Worm (Caenorhabditis elegans) whole organism, young adult: ENCODE results near the gene T20B12.3.

ENCODE experiments used
- D2030.7 ChIP-seq: fragments of 200-800 bp; sonication (Bioruptor generic); IDR thresholded peaks from 2 replicates; pipeline ENCODE4 v1.3.6; 2022; ENCODE audit warnings: missing genetic modification reagents, missing genetic modification characterization, missing compliant biosample characterization
- F10E7.11 ChIP-seq: sonication (generic microtip); optimal IDR thresholded peaks from 2 replicates; lab custom pipeline; 2017; ENCODE audit warnings: mild to moderate bottlenecking, missing genetic modification characterization, moderate library complexity, missing compliant biosample characterization
- F23B12.7 ChIP-seq: sonication (generic microtip); optimal IDR thresholded peaks from 2 replicates; lab custom pipeline; 2017; ENCODE audit warnings: missing genetic modification characterization, mild to moderate bottlenecking, missing compliant biosample characterization, antibody characterized with exemption, moderate library complexity; ENCODE audit not compliant: insufficient read depth
- F49E8.2 ChIP-seq: sonication (generic microtip); optimal IDR thresholded peaks from 3 replicates; lab custom pipeline; 2017; ENCODE audit warnings: missing genetic modification characterization, mild to moderate bottlenecking, missing compliant biosample characterization, antibody characterized with exemption, moderate library complexity; ENCODE audit not compliant: insufficient read depth
- F52B5.7 ChIP-seq: sonication (generic microtip); optimal IDR thresholded peaks from 2 replicates; lab custom pipeline; 2016; ENCODE audit warnings: mild to moderate bottlenecking, missing genetic modification characterization, missing compliant biosample characterization
- F55B11.4 ChIP-seq: sonication (generic microtip); optimal IDR thresholded peaks from 2 replicates; lab custom pipeline; 2016; ENCODE audit warnings: missing compliant biosample characterization, missing genetic modification characterization, borderline replicate concordance; ENCODE audit not compliant: insufficient read depth
- F57A8.1 ChIP-seq: fragments of 200-800 bp; sonication (Bioruptor generic); optimal IDR thresholded peaks from 2 replicates; lab custom pipeline; 2018; ENCODE audit warnings: mild to moderate bottlenecking, missing genetic modification characterization, moderate library complexity, missing compliant biosample characterization
- K12H6.12 ChIP-seq: fragments of 200-800 bp; sonication (Bioruptor generic); optimal IDR thresholded peaks from 2 replicates; lab custom pipeline; 2018; ENCODE audit warnings: mild to moderate bottlenecking, missing genetic modification characterization, missing compliant biosample characterization
- T26A5.8 ChIP-seq: sonication (generic microtip); optimal IDR thresholded peaks from 2 replicates; lab custom pipeline; 2016; ENCODE audit warnings: missing genetic modification characterization, missing compliant biosample characterization
- Y53F4B.3 ChIP-seq: fragments of 200-800 bp; sonication (Bioruptor generic); IDR thresholded peaks from 2 replicates; pipeline ENCODE4 v1.3.6; 2022; ENCODE audit warnings: missing genetic modification reagents, missing genetic modification characterization, missing compliant biosample characterization
- Y53G8AR.9 ChIP-seq: fragments of 200-800 bp; sonication (Bioruptor generic); conservative IDR thresholded peaks from 2 replicates; pipeline ENCODE4 v1.3.6; 2022; ENCODE audit warnings: missing genetic modification reagents, missing genetic modification characterization, missing compliant biosample characterization
- Y56A3A.18 ChIP-seq: fragments of 200-800 bp; sonication (Bioruptor generic); IDR thresholded peaks from 2 replicates; pipeline ENCODE4 v1.3.6; 2022; ENCODE audit warnings: missing genetic modification reagents, missing genetic modification characterization, missing compliant biosample characterization
- Y67H2A.10 ChIP-seq: fragments of 200-800 bp; sonication (Bioruptor generic); conservative IDR thresholded peaks from 2 replicates; pipeline ENCODE4 v1.3.6; 2022; ENCODE audit warnings: missing genetic modification reagents, missing genetic modification characterization, missing compliant biosample characterization
- aptf-2 ChIP-seq: fragments of 200-800 bp; sonication (Bioruptor generic); conservative IDR thresholded peaks from 2 replicates; pipeline ENCODE4 v1.3.6; 2022; ENCODE audit warnings: missing genetic modification reagents, missing genetic modification characterization, missing compliant biosample characterization
- atf-7 ChIP-seq: sonication (generic microtip); optimal IDR thresholded peaks from 2 replicates; lab custom pipeline; 2017; ENCODE audit warnings: mild to moderate bottlenecking, missing genetic modification characterization, missing compliant biosample characterization
- bed-2 ChIP-seq: fragments of 200-800 bp; sonication (Bioruptor generic); IDR thresholded peaks from 2 replicates; pipeline ENCODE4 v1.3.6; 2022; ENCODE audit warnings: missing genetic modification reagents, missing genetic modification characterization, missing compliant biosample characterization
- cebp-1 ChIP-seq, 2 experiments: fragments of 200-800 bp in 1 of 2; sonication (Bioruptor generic) in 1 of 2; sonication (generic microtip) in 1 of 2; IDR thresholded peaks in 1 of 2; optimal IDR thresholded peaks in 1 of 2; 2 replicates each; pipeline versions ENCODE4 v1.3.6 to Lab custom; 2017 to 2022; ENCODE audit warnings: missing compliant biosample characterization in 2 of 2, missing genetic modification characterization in 2 of 2, mild to moderate bottlenecking in 1 of 2, missing genetic modification reagents in 1 of 2, moderate library complexity in 1 of 2
- cebp-2 ChIP-seq: fragments of 200-800 bp; sonication (Bioruptor generic); IDR thresholded peaks from 2 replicates; pipeline ENCODE4 v1.3.6; 2022; ENCODE audit warnings: missing genetic modification characterization, missing compliant biosample characterization
- ceh-100 ChIP-seq: fragments of 200-800 bp; sonication (Bioruptor generic); IDR thresholded peaks from 2 replicates; pipeline ENCODE4 v1.3.6; 2022; ENCODE audit warnings: missing genetic modification reagents, missing genetic modification characterization, missing compliant biosample characterization
- ceh-58 ChIP-seq: fragments of 200-800 bp; sonication (Bioruptor generic); IDR thresholded peaks from 2 replicates; pipeline ENCODE4 v1.3.6; 2022; ENCODE audit warnings: missing genetic modification characterization, missing compliant biosample characterization
- ceh-79 ChIP-seq: sonication (generic microtip); optimal IDR thresholded peaks from 2 replicates; lab custom pipeline; 2017; ENCODE audit warnings: mild to moderate bottlenecking, missing genetic modification characterization, missing compliant biosample characterization
- ceh-91 ChIP-seq: fragments of 200-800 bp; sonication (Bioruptor generic); IDR thresholded peaks from 2 replicates; pipeline ENCODE4 v1.3.6; 2022; ENCODE audit warnings: missing genetic modification reagents, missing genetic modification characterization, missing compliant biosample characterization
- dpl-1 ChIP-seq: fragments of 150-350 bp; optimal IDR thresholded peaks from 2 replicates; lab custom pipeline; 2014; ENCODE audit warnings: missing biosample characterization, missing genetic modification reagents, missing genetic modification characterization
- efl-1 ChIP-seq: fragments of 150-350 bp; optimal IDR thresholded peaks from 2 replicates; lab custom pipeline; 2014; ENCODE audit warnings: missing biosample characterization, missing genetic modification reagents, missing genetic modification characterization
- egl-18 ChIP-seq: fragments of 200-800 bp; sonication (Bioruptor generic); IDR thresholded peaks from 2 replicates; pipeline ENCODE4 v1.3.6; 2022; ENCODE audit warnings: missing genetic modification reagents, missing genetic modification characterization, missing compliant biosample characterization
- egl-44 ChIP-seq: fragments of 200-800 bp; sonication (Bioruptor generic); IDR thresholded peaks from 2 replicates; pipeline ENCODE4 v1.3.6; 2022; ENCODE audit warnings: missing genetic modification reagents, missing genetic modification characterization, missing compliant biosample characterization
- gei-17 ChIP-seq: fragments of 200-800 bp; sonication (Bioruptor generic); optimal IDR thresholded peaks from 2 replicates; lab custom pipeline; 2018; ENCODE audit warnings: mild to moderate bottlenecking, missing genetic modification characterization, missing compliant biosample characterization
- him-1 ChIP-seq: sonication (generic microtip); optimal IDR thresholded peaks from 2 replicates; lab custom pipeline; 2016; ENCODE audit warnings: missing genotype, missing genetic modification reagents, missing genetic modification characterization, missing compliant biosample characterization
- hlh-12 ChIP-seq: sonication (generic microtip); optimal IDR thresholded peaks from 2 replicates; lab custom pipeline; 2016; ENCODE audit warnings: missing genetic modification characterization, missing compliant biosample characterization
- hrde-1 ChIP-seq: sonication (generic microtip); optimal IDR thresholded peaks from 2 replicates; lab custom pipeline; 2016; ENCODE audit warnings: missing genetic modification characterization, mild to moderate bottlenecking, missing compliant biosample characterization, moderate library complexity, missing genotype, missing genetic modification reagents, borderline replicate concordance
- lag-1 ChIP-seq: fragments of 200-800 bp; sonication (Bioruptor generic); IDR thresholded peaks from 2 replicates; pipeline ENCODE4 v1.3.6; 2022; ENCODE audit warnings: missing genetic modification reagents, missing genetic modification characterization, missing compliant biosample characterization
- let-607 ChIP-seq, 2 experiments: fragments of 200-800 bp in 1 of 2; sonication (Bioruptor generic) in 1 of 2; sonication (generic microtip) in 1 of 2; optimal IDR thresholded peaks; 2 replicates each; lab custom pipeline; 2016 to 2018; ENCODE audit warnings: mild to moderate bottlenecking in 2 of 2, missing compliant biosample characterization in 2 of 2, missing genetic modification characterization in 2 of 2, moderate library complexity in 2 of 2, missing genotype in 1 of 2
- lin-26 ChIP-seq: fragments of 200-800 bp; sonication (Bioruptor generic); IDR thresholded peaks from 2 replicates; pipeline ENCODE4 v1.3.6; 2022; ENCODE audit warnings: missing genetic modification reagents, missing genetic modification characterization, missing compliant biosample characterization
- lin-40 ChIP-seq: sonication (generic microtip); optimal IDR thresholded peaks from 2 replicates; lab custom pipeline; 2016; ENCODE audit warnings: missing genetic modification characterization, mild to moderate bottlenecking, missing compliant biosample characterization, missing genotype, missing genetic modification reagents
- madf-10 ChIP-seq: sonication (generic microtip); optimal IDR thresholded peaks from 2 replicates; lab custom pipeline; 2016; ENCODE audit warnings: mild to moderate bottlenecking, missing genetic modification characterization, missing compliant biosample characterization
- madf-6 ChIP-seq: fragments of 200-800 bp; sonication (Bioruptor generic); IDR thresholded peaks from 2 replicates; pipeline ENCODE4 v1.3.6; 2022; ENCODE audit warnings: missing genetic modification reagents, missing genetic modification characterization, missing compliant biosample characterization
- nfyb-1 ChIP-seq: fragments of 200-800 bp; sonication (Bioruptor generic); IDR thresholded peaks from 2 replicates; pipeline ENCODE4 v1.3.6; 2022; ENCODE audit warnings: missing genetic modification reagents, missing genetic modification characterization, missing compliant biosample characterization
- nhr-179 ChIP-seq: sonication (generic microtip); optimal IDR thresholded peaks from 2 replicates; lab custom pipeline; 2016; ENCODE audit warnings: mild to moderate bottlenecking, missing genetic modification characterization, missing compliant biosample characterization
- nhr-90 ChIP-seq: sonication (generic microtip); optimal IDR thresholded peaks from 2 replicates; lab custom pipeline; 2016; ENCODE audit warnings: missing genotype, mild to moderate bottlenecking, missing genetic modification characterization, missing compliant biosample characterization
- pha-4 ChIP-seq: fragments of 150-350 bp; sonication (generic microtip); optimal IDR thresholded peaks from 2 replicates; lab custom pipeline; 2014; ENCODE audit warnings: missing biosample characterization, missing genetic modification reagents, missing genetic modification characterization
- sdz-38 ChIP-seq: sonication (generic microtip); optimal IDR thresholded peaks from 2 replicates; lab custom pipeline; 2016; ENCODE audit warnings: missing genotype, missing genetic modification characterization, missing compliant biosample characterization
- somi-1 ChIP-seq: fragments of 200-800 bp; sonication (Bioruptor generic); optimal IDR thresholded peaks from 2 replicates; lab custom pipeline; 2018; ENCODE audit warnings: mild to moderate bottlenecking, missing genetic modification characterization, missing compliant biosample characterization
- sptf-2 ChIP-seq: fragments of 200-800 bp; sonication (Bioruptor generic); optimal IDR thresholded peaks from 2 replicates; lab custom pipeline; 2018; ENCODE audit warnings: mild to moderate bottlenecking, missing genetic modification characterization, missing compliant biosample characterization
- tlf-1 ChIP-seq: fragments of 200-800 bp; sonication (Bioruptor generic); optimal IDR thresholded peaks from 2 replicates; lab custom pipeline; 2018; ENCODE audit warnings: mild to moderate bottlenecking, missing genetic modification characterization, missing compliant biosample characterization
- zim-3 ChIP-seq: sonication (generic microtip); optimal IDR thresholded peaks from 2 replicates; lab custom pipeline; 2017; ENCODE audit warnings: mild to moderate bottlenecking, missing genetic modification characterization, moderate library complexity, missing compliant biosample characterization
- ztf-18 ChIP-seq: sonication (generic microtip); optimal IDR thresholded peaks from 2 replicates; lab custom pipeline; 2016; ENCODE audit warnings: missing genotype, mild to moderate bottlenecking, missing genetic modification characterization, missing compliant biosample characterization
- ztf-28 ChIP-seq: fragments of 200-800 bp; sonication (Bioruptor generic); IDR thresholded peaks from 2 replicates; pipeline ENCODE4 v1.3.6; 2022; ENCODE audit warnings: missing genetic modification reagents, missing genetic modification characterization, missing compliant biosample characterization
- ztf-3 ChIP-seq: fragments of 200-800 bp; sonication (Bioruptor generic); optimal IDR thresholded peaks from 2 replicates; lab custom pipeline; 2018; ENCODE audit warnings: mild to moderate bottlenecking, missing genetic modification characterization, missing compliant biosample characterization
- ztf-6 ChIP-seq: fragments of 200-800 bp; sonication (Bioruptor generic); IDR thresholded peaks from 2 replicates; pipeline ENCODE4 v1.3.6; 2022; ENCODE audit warnings: missing genetic modification reagents, missing genetic modification characterization, missing compliant biosample characterization

The T20B12.3 gene

DNA sequence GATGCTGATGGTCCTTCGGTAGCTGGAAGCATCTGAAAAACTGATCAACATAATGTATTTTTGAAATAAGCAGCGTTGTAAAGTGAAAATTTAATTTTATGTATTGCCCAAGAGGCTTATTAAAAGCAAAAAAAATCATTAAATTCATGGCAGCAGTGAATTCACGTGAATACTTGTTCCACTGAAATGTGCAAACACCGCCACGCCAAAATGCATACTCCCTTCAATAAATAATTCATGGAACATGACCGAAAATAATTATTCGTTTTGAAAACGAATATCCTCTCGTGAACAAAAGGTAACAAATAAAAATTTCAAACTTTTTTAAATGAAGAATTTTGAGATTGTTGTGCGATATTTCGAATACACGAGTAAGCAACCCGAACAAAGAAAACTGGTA lies 24.6 kb upstream of the T20B12.3 start, which contains the start of gene F08F8.10 (continued):
- TF ChIP-seq somi-1 (GFP tag; lab: Kevin White, UChicago) = no peak
- TF ChIP-seq dpl-1 = no peak
- TF ChIP-seq aptf-2 (GFP tag; lab: Robert Waterston, UW) = no peak
- TF ChIP-seq madf-6 = no peak
- TF ChIP-seq ceh-58 (GFP tag; lab: Robert Waterston, UW) = no peak
- no peak for TF ChIP-seq bed-2 (GFP tag; lab: Robert Waterston, UW)
- no peak for TF ChIP-seq madf-10 (tag; lab: Kevin White, UChicago)
- TF ChIP-seq Y53G8AR.9 (GFP tag; lab: Robert Waterston, UW) = no peak
- peak; percentile 8 for TF ChIP-seq K12H6.12
- no peak for TF ChIP-seq efl-1 (GFP tag; lab: Kevin White, UChicago)
- TF ChIP-seq ztf-18 (tag; lab: Kevin White, UChicago) = peak; percentile 14
- TF ChIP-seq egl-18 (GFP tag; lab: Robert Waterston, UW) = no peak
- no peak for TF ChIP-seq ceh-91 (GFP tag; lab: Robert Waterston, UW)
- no peak for TF ChIP-seq ztf-3
- no peak for TF ChIP-seq nhr-179 (tag; lab: Kevin White, UChicago)
- TF ChIP-seq Y56A3A.18 (GFP tag; lab: Robert Waterston, UW) = no peak
- no peak for TF ChIP-seq Y67H2A.10 (GFP tag; lab: Robert Waterston, UW)
- no peak for TF ChIP-seq ceh-100 (GFP tag; lab: Robert Waterston, UW)
- no peak for TF ChIP-seq pha-4 (tag; lab: Kevin White, UChicago)
- no peak for TF ChIP-seq sdz-38
- TF ChIP-seq him-1 (tag; lab: Kevin White, UChicago) = no peak
- no peak for TF ChIP-seq lag-1
- TF ChIP-seq ceh-79 (tag; lab: Kevin White, UChicago) = no peak
- no peak for TF ChIP-seq nfyb-1 (GFP tag; lab: Robert Waterston, UW)
- no peak for TF ChIP-seq sptf-2 (GFP tag; lab: Kevin White, UChicago)
- TF ChIP-seq cebp-1 (GFP tag; IDR thresholded peaks at IDR 0.05; lab: Robert Waterston, UW) = no peak
- TF ChIP-seq cebp-1 (tag; optimal IDR thresholded peaks at IDR 0.05; lab: Kevin White, UChicago) = peak; percentile 39
- no peak for TF ChIP-seq F23B12.7 (tag; lab: Kevin White, UChicago)
- TF ChIP-seq ztf-28 (GFP tag; lab: Robert Waterston, UW) = no peak
- no peak for TF ChIP-seq F49E8.2 (tag; lab: Kevin White, UChicago)
- TF ChIP-seq gei-17 (GFP tag; lab: Kevin White, UChicago) = no peak
- TF ChIP-seq F52B5.7 = no peak
- no peak for TF ChIP-seq F55B11.4 (tag; lab: Kevin White, UChicago)
- TF ChIP-seq D2030.7 (GFP tag; lab: Robert Waterston, UW) = no peak
- no peak for TF ChIP-seq tlf-1 (GFP tag; lab: Kevin White, UChicago)
- no peak for TF ChIP-seq atf-7 (tag; lab: Kevin White, UChicago)
- no peak for TF ChIP-seq zim-3 (tag; lab: Kevin White, UChicago)
- TF ChIP-seq egl-44 (GFP tag; lab: Robert Waterston, UW) = no peak
- TF ChIP-seq F57A8.1 (GFP tag; lab: Kevin White, UChicago) = no peak
- no peak for TF ChIP-seq F10E7.11 (tag; lab: Kevin White, UChicago)
- TF ChIP-seq hlh-12 (tag; lab: Kevin White, UChicago) = no peak
- TF ChIP-seq hrde-1 (tag; lab: Kevin White, UChicago) = peak; percentile 14
- TF ChIP-seq lin-40 (tag; lab: Kevin White, UChicago) = no peak
- TF ChIP-seq lin-26 = no peak
- TF ChIP-seq ztf-6 = no peak
- no peak for TF ChIP-seq cebp-2 (GFP tag; lab: Robert Waterston, UW)
- no peak for TF ChIP-seq T26A5.8 (tag; lab: Kevin White, UChicago)
- no peak for TF ChIP-seq let-607 (tag; optimal IDR thresholded peaks at IDR 0.05; lab: Kevin White, UChicago)
- TF ChIP-seq Y53F4B.3 (GFP tag; lab: Robert Waterston, UW) = no peak
- TF ChIP-seq nhr-90 (tag; lab: Kevin White, UChicago) = no peak
